Fruit fly (Drosophila melanogaster) whole organism, adult: Measurements from ENCODE around the gene CG10140.

Source experiments
- CG11617 ChIP-seq: fragments of 200-800 bp; sonication (Bioruptor generic); optimal IDR thresholded peaks from 2 replicates; lab custom pipeline; 2017; ENCODE audit warnings: mild to moderate bottlenecking, missing biosample characterization, missing genetic modification reagents, missing genetic modification characterization
- CG12768 ChIP-seq: fragments of 200-800 bp; sonication (Bioruptor generic); optimal IDR thresholded peaks from 2 replicates; lab custom pipeline; 2017; ENCODE audit warnings: missing biosample characterization, missing genetic modification characterization, mild to moderate bottlenecking, moderate library complexity, missing genetic modification reagents
- CG14711 ChIP-seq: fragments of 200-800 bp; sonication (Bioruptor generic); optimal IDR thresholded peaks from 2 replicates; lab custom pipeline; 2018; ENCODE audit warnings: missing biosample characterization, mild to moderate bottlenecking, missing genetic modification characterization, moderate library complexity
- CG1620 ChIP-seq: fragments of 200-800 bp; sonication (Bioruptor generic); optimal IDR thresholded peaks from 2 replicates; lab custom pipeline; 2016; ENCODE audit warnings: missing biosample characterization, missing genetic modification characterization
- CG33017 ChIP-seq: fragments of 200-800 bp; sonication (Bioruptor generic); optimal IDR thresholded peaks from 2 replicates; lab custom pipeline; 2018; ENCODE audit warnings: missing biosample characterization, mild to moderate bottlenecking, missing genetic modification characterization, moderate library complexity
- CG5204 ChIP-seq: fragments of 200-800 bp; sonication (Bioruptor generic); optimal IDR thresholded peaks from 2 replicates; lab custom pipeline; 2016; ENCODE audit warnings: missing biosample characterization, missing genetic modification characterization
- CG7045 ChIP-seq: fragments of 200-800 bp; sonication (Bioruptor generic); optimal IDR thresholded peaks from 2 replicates; lab custom pipeline; 2017; ENCODE audit warnings: missing biosample characterization, mild to moderate bottlenecking, missing genetic modification characterization
- CG7101 ChIP-seq: fragments of 200-800 bp; sonication (Bioruptor generic); optimal IDR thresholded peaks from 2 replicates; lab custom pipeline; 2018; ENCODE audit warnings: missing biosample characterization, mild to moderate bottlenecking, missing genetic modification characterization, moderate library complexity
- Clk ChIP-seq: fragments of 200-800 bp; sonication (Bioruptor generic); optimal IDR thresholded peaks from 2 replicates; lab custom pipeline; 2017; ENCODE audit warnings: missing biosample characterization, missing genetic modification characterization
- Crg-1 ChIP-seq: fragments of 200-800 bp; sonication (Bioruptor generic); optimal IDR thresholded peaks from 2 replicates; lab custom pipeline; 2016; ENCODE audit warnings: missing biosample characterization, missing genetic modification characterization
- Hr96 ChIP-seq: fragments of 200-800 bp; sonication (Bioruptor generic); optimal IDR thresholded peaks from 2 replicates; lab custom pipeline; 2016; ENCODE audit warnings: missing biosample characterization, missing genetic modification characterization
- Mnt ChIP-seq: fragments of 200-800 bp; sonication (Bioruptor generic); optimal IDR thresholded peaks from 2 replicates; lab custom pipeline; 2016; ENCODE audit warnings: missing biosample characterization, mild to moderate bottlenecking, missing genetic modification characterization
- bab1 ChIP-seq: fragments of 200-800 bp; sonication (Bioruptor generic); optimal IDR thresholded peaks from 3 replicates; lab custom pipeline; 2019; ENCODE audit warnings: missing biosample characterization, mild to moderate bottlenecking, missing genetic modification characterization, moderate library complexity
- cic ChIP-seq: fragments of 200-800 bp; sonication (Bioruptor generic); optimal IDR thresholded peaks from 2 replicates; lab custom pipeline; 2017; ENCODE audit warnings: missing biosample characterization, mild to moderate bottlenecking, missing genetic modification characterization, moderate library complexity
- cnc ChIP-seq, 2 experiments: fragments of >200 bp; optimal IDR thresholded peaks; 2 replicates each; lab custom pipeline; 2017
- kay ChIP-seq: fragments of 200-800 bp; sonication (Bioruptor generic); peaks from one replicate; lab custom pipeline; 2016; ENCODE audit warnings: missing biosample characterization, missing genetic modification characterization, borderline replicate concordance
- ovo ChIP-seq: fragments of 200-800 bp; sonication (Bioruptor generic); optimal IDR thresholded peaks from 2 replicates; lab custom pipeline; 2016; ENCODE audit warnings: missing biosample characterization, missing genetic modification characterization
- pad ChIP-seq: fragments of 200-800 bp; sonication (Bioruptor generic); optimal IDR thresholded peaks from 3 replicates; lab custom pipeline; 2017; ENCODE audit warnings: missing biosample characterization, missing genetic modification characterization, mild to moderate bottlenecking, moderate library complexity, missing genetic modification reagents
- tj ChIP-seq: fragments of 200-800 bp; sonication (Bioruptor generic); optimal IDR thresholded peaks from 3 replicates; lab custom pipeline; 2017; ENCODE audit warnings: missing biosample characterization, mild to moderate bottlenecking, missing genetic modification characterization, moderate library complexity
- toe ChIP-seq: fragments of 200-800 bp; sonication (Bioruptor generic); optimal IDR thresholded peaks from 2 replicates; lab custom pipeline; 2016; ENCODE audit warnings: missing biosample characterization, missing genetic modification characterization

The CG10140 gene

DNA sequence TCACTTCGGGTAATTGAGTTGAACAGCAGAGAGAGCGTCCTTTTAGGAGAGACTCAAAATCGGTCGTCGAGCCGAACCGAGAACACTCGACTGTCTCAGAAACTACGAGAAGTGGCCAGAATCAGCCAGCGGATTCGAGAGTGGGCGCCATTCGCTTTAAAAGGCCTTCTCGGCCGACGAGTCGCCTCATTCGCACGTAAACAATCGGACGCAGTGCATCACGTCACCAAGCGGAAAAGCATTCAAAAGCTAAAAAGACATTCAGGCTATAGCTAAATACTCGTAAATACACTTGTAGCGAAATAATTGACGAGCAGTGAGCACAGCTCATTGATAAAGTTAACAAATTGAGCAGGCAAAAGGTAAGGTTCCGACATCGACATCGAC lies 40.0 kb upstream of the CG10140 start:
- TF ChIP-seq CG1620 (GFP tag; lab: Kevin White, UChicago) (no peak), CG14711 (no peak), tj (GFP tag; lab: Kevin White, UChicago) (no peak), bab1 (GFP tag; lab: Kevin White, UChicago) (peak; percentile 19), CG11617 (GFP tag; lab: Kevin White, UChicago) (peak; percentile 7), CG7045 (GFP tag; lab: Kevin White, UChicago) (no peak), kay (GFP tag; lab: Kevin White, UChicago) (no peak), CG33017 (tag; lab: Kevin White, UChicago) (no peak), pad (no peak), cnc (optimal IDR thresholded peaks at IDR 0.05; lab: Kevin White, UChicago) (no peak), ovo (GFP tag; lab: Kevin White, UChicago) (no peak), Clk (no peak), Hr96 (peak; percentile 21), CG7101 (tag; lab: Kevin White, UChicago) (peak; percentile 21), toe (GFP tag; lab: Kevin White, UChicago) (no peak), CG5204 (GFP tag; lab: Kevin White, UChicago) (no peak), Mnt (peak; percentile 37), CG12768 (GFP tag; lab: Kevin White, UChicago) (no peak), cic (peak; percentile 94), Crg-1 (GFP tag; lab: Kevin White, UChicago) (no peak)

DNA sequence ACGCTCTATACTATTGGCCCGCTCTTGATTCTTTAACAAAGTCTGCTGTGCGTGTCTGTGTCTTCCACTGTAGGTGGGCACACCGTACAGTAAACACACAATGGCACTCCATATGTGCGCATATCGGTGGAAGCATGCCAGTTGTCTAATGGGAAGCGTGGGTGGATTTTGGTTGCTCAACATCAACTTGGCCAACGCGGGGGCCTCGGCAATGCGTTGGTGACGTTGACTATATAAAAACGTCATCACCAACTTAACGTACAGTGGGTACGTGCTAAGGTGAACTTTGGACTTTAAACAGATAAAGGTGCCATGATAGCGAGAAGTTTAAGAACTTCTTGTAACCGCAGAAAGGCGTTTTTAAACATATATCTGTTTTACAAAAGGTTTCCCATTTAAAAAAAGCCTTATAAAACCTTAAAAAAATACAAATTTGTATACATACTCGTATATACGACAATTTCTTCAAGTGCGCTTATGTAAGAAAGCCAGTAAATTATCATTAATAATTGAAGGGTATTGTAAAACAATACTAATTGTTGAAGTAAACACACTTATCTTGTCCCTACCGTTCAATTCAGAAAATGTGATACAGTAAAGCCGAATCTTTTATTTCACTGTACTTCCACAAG lies 39.5 kb upstream of the CG10140 start:
- TF ChIP-seq pad, result peak; percentile 7
- TF ChIP-seq ovo (GFP tag; lab: Kevin White, UChicago), result no peak
- TF ChIP-seq toe (GFP tag; lab: Kevin White, UChicago), result peak; percentile 61
- peak; percentile 76 for TF ChIP-seq CG7045 (GFP tag; lab: Kevin White, UChicago)
- TF ChIP-seq CG14711, result peak; percentile 12
- peak; percentile 69 for TF ChIP-seq CG12768 (GFP tag; lab: Kevin White, UChicago)
- TF ChIP-seq Mnt, result no peak
- TF ChIP-seq kay (GFP tag; lab: Kevin White, UChicago), result no peak
- no peak for TF ChIP-seq tj (GFP tag; lab: Kevin White, UChicago)
- no peak for TF ChIP-seq bab1 (GFP tag; lab: Kevin White, UChicago)
- no peak for TF ChIP-seq CG1620 (GFP tag; lab: Kevin White, UChicago)
- peak; percentile 13 for TF ChIP-seq CG7101 (tag; lab: Kevin White, UChicago)
- TF ChIP-seq CG33017 (tag; lab: Kevin White, UChicago), result peak; percentile 56
- TF ChIP-seq CG5204 (GFP tag; lab: Kevin White, UChicago), result peak; percentile 80
- no peak for TF ChIP-seq cic
- peak; percentile 67 for TF ChIP-seq CG11617 (GFP tag; lab: Kevin White, UChicago)
- TF ChIP-seq Hr96, result peak; percentile 60

DNA sequence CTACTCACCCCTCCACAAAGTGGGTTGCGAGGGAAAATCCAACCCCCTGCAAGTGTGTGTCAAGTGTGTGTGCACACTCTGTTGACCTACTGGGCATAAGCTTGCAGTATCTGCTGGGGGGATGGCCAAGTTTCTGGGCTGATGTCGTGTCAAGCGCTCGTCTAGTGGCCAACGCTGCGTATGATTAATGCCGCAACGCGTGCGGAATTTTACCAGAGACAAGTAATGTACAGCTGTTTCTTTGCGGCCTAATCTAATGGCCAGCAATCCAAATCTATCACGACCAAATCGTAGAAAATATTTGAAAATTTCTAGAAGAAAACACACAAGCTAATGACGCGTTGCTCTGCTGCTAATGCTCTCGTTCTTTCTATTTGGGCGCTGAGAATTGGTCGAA lies 38.9 kb upstream of the CG10140 start:
- TF ChIP-seq CG12768 (GFP tag; lab: Kevin White, UChicago) (peak; percentile 8), CG1620 (GFP tag; lab: Kevin White, UChicago) (no peak)

DNA sequence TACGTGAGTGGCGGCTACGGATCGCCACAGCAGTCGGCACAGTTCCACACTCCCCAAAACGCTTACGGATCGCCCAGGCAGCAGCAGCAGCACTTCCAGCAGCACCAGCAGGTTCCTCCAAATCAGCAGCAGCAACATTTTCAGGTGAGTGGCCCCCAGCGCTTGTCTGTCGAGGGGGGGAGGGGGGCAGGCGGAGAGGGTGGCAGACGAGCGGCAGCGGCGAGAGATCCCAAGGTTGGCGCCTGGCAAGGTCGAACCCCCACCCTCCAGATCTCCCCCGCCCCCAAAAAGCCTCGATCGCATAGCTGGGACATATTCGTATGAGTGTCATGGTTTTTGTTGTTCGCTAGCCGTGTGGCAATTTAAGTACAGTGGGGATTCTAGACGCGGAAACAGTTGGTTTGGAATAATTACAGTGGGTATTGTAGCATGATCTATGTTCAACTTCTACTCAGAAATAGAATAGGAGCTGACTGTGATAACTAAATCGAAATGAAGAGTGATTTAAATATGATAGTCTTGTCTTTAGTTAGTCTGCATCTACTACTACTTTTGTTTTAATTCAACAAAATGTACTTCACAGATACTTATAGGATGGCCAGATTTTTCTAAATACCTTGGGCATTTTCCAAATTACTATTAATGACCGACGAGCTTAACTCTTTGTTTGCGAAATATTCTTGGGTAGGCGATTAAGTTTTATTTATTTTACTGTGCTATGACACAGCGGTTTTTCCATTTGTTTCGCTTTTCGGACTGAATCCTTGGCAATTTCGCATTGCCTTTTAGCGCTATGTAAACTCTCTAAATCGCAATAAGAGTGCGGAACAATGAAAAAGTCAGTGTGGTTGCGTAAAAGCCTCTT lies 38.3 kb upstream of the CG10140 start:
- TF ChIP-seq Hr96 (no peak), cnc (optimal IDR thresholded peaks at IDR 0.05; lab: Kevin White, UChicago) (peak in 1 of 2 experiments; percentile 71), Crg-1 (GFP tag; lab: Kevin White, UChicago) (no peak)

DNA sequence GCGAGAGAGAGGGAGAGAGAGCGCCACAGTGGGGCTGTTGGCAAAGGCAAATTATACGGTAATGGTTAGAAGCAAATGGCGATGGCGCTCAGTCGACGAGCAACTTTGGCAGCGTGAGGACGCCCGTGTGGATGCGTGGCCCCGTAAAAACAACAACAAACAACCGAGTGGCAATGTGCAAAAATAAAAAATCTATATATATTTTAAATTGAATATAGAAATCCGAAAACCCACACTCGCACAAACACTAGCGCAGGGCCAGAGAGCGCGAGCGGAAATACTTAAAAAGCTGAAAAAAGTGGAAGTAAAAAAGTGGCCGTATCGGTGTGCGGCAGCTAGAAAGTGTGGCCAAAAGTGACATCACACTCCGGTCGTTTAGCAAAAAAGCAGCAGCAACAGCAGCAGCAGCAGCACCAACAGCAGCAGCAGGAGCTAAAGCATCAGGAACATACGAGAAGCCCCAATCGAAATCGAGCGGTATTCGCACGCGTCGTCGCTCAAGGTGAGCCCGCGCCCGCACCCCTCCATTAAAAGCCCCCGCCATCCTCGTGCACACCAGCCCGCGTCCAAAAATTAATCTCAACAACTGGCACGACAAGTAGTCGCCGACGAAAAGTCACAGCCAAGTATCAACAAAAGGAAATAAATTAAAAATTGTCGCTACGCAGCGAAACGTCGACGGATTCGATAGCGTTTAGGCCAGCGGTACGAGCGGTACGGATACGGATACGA lies 37.3 kb upstream of the CG10140 start, which contains the start of gene stv:
Gene stv (plus strand): TSS at position 89 of the 732 bp plus-strand sequence.
- no peak for TF ChIP-seq Crg-1 (GFP tag; lab: Kevin White, UChicago)
- TF ChIP-seq ovo (GFP tag; lab: Kevin White, UChicago), result no peak
- TF ChIP-seq CG11617 (GFP tag; lab: Kevin White, UChicago), result no peak
- TF ChIP-seq cic, result no peak
- no peak for TF ChIP-seq bab1 (GFP tag; lab: Kevin White, UChicago)
- no peak for TF ChIP-seq Mnt
- TF ChIP-seq CG33017 (tag; lab: Kevin White, UChicago), result peak; percentile 18
- TF ChIP-seq CG14711, result no peak
- TF ChIP-seq CG7045 (GFP tag; lab: Kevin White, UChicago), result no peak
